Fruit fly (Drosophila melanogaster) whole organism, embryonic: ENCODE measurements around the gene neb.

Experiments
- Ada2b ChIP-seq: fragments of 200-800 bp; sonication (Bioruptor generic); IDR thresholded peaks from 2 replicates; pipeline ENCODE4 v1.3.6; 2022; ENCODE audit warnings: missing biosample characterization, missing genetic modification characterization
- Aef1 ChIP-seq: fragments of 200-800 bp; sonication (Bioruptor generic); IDR thresholded peaks from 3 replicates; pipeline ENCODE4 v1.3.6; 2022; ENCODE audit warnings: missing biosample characterization, missing genetic modification characterization
- CG10462 ChIP-seq: fragments of 200-800 bp; sonication (Bioruptor generic); optimal IDR thresholded peaks from 2 replicates; lab custom pipeline; 2016; ENCODE audit warnings: missing biosample characterization, missing genetic modification characterization
- CG10959 ChIP-seq: fragments of 200-800 bp; sonication (Bioruptor generic); IDR thresholded peaks from 2 replicates; pipeline ENCODE4 v1.3.6; 2022; ENCODE audit warnings: missing biosample characterization, missing genetic modification characterization
- CG12299 ChIP-seq: fragments of 200-800 bp; sonication (Bioruptor generic); optimal IDR thresholded peaks from 2 replicates; lab custom pipeline; 2018; ENCODE audit warnings: missing biosample characterization, mild to moderate bottlenecking, missing genetic modification characterization
- CG1233 ChIP-seq: fragments of 200-800 bp; sonication (Bioruptor generic); optimal IDR thresholded peaks from 4 replicates; lab custom pipeline; 2018; ENCODE audit warnings: missing biosample characterization, mild to moderate bottlenecking, missing genetic modification characterization
- CG13287 ChIP-seq: fragments of 200-800 bp; sonication (Bioruptor generic); IDR thresholded peaks from 2 replicates; pipeline ENCODE4 v1.3.6; 2022; ENCODE audit warnings: missing biosample characterization, missing genetic modification characterization; ENCODE audit not compliant: partially characterized antibody
- CG15073 ChIP-seq: fragments of 200-800 bp; sonication (Bioruptor generic); optimal IDR thresholded peaks from 2 replicates; lab custom pipeline; 2016; ENCODE audit warnings: missing biosample characterization, missing genetic modification characterization
- CG1603 ChIP-seq: fragments of 200-800 bp; sonication (Bioruptor generic); optimal IDR thresholded peaks from 2 replicates; lab custom pipeline; 2019; ENCODE audit warnings: missing biosample characterization, mild to moderate bottlenecking, missing genetic modification characterization, moderate library complexity
- CG16779 ChIP-seq: fragments of 200-800 bp; sonication (Bioruptor generic); IDR thresholded peaks from 2 replicates; pipeline ENCODE4 v1.3.6; 2022; ENCODE audit warnings: missing biosample characterization, missing genetic modification characterization
- CG17802 ChIP-seq: fragments of 200-800 bp; sonication (Bioruptor generic); optimal IDR thresholded peaks from 2 replicates; lab custom pipeline; 2018; ENCODE audit warnings: missing biosample characterization, mild to moderate bottlenecking, missing genetic modification characterization, moderate library complexity
- CG17829 ChIP-seq: fragments of 200-800 bp; optimal IDR thresholded peaks from 2 replicates; lab custom pipeline; 2019; ENCODE audit warnings: missing biosample characterization, mild to moderate bottlenecking, missing genetic modification characterization, moderate library complexity
- CG2129 ChIP-seq: fragments of 200-800 bp; sonication (Bioruptor generic); IDR thresholded peaks from 2 replicates; pipeline ENCODE4 v1.3.6; 2022; ENCODE audit warnings: missing biosample characterization, missing genetic modification characterization; ENCODE audit not compliant: partially characterized antibody
- CG3281 ChIP-seq: fragments of 200-800 bp; sonication (Bioruptor generic); optimal IDR thresholded peaks from 3 replicates; lab custom pipeline; 2017; ENCODE audit warnings: missing biosample characterization, mild to moderate bottlenecking, missing genetic modification characterization
- CG34376 ChIP-seq: fragments of 200-800 bp; sonication (Bioruptor generic); optimal IDR thresholded peaks from 2 replicates; lab custom pipeline; 2018; ENCODE audit warnings: missing biosample characterization, mild to moderate bottlenecking, missing genetic modification characterization
- CG3726 ChIP-seq: fragments of 200-800 bp; sonication (Bioruptor generic); IDR thresholded peaks from 3 replicates; pipeline ENCODE4, ENCODE4 v1.3.6; 2022; ENCODE audit warnings: missing biosample characterization, missing genetic modification characterization
- CG5953 ChIP-seq: fragments of 200-800 bp; sonication (Bioruptor generic); IDR thresholded peaks from 2 replicates; pipeline ENCODE4 v1.3.6; 2022; ENCODE audit warnings: missing biosample characterization, missing genetic modification characterization
- CG9609 ChIP-seq: fragments of 200-800 bp; sonication (Bioruptor generic); optimal IDR thresholded peaks from 3 replicates; lab custom pipeline; 2016; ENCODE audit warnings: missing biosample characterization, missing genetic modification characterization
- CG9817 ChIP-seq: fragments of 200-800 bp; sonication (Bioruptor generic); optimal IDR thresholded peaks from 2 replicates; lab custom pipeline; 2018; ENCODE audit warnings: missing biosample characterization, mild to moderate bottlenecking, missing genetic modification characterization, moderate library complexity
- Chrac-16 ChIP-seq: fragments of 200-800 bp; sonication (Bioruptor generic); optimal IDR thresholded peaks from 3 replicates; lab custom pipeline; 2016; ENCODE audit warnings: missing biosample characterization, missing genetic modification characterization
- Dll ChIP-seq: fragments of 200-800 bp; sonication (Bioruptor generic); IDR thresholded peaks from 4 replicates; pipeline ENCODE4 v1.3.6; 2022; ENCODE audit warnings: missing biosample characterization, missing genetic modification characterization; ENCODE audit not compliant: partially characterized antibody
- Doc2 ChIP-seq: fragments of 200-800 bp; sonication (Bioruptor generic); IDR thresholded peaks from 2 replicates; pipeline ENCODE4 v1.3.6; 2022; ENCODE audit warnings: missing biosample characterization, missing genetic modification characterization
- H2.0 ChIP-seq: fragments of 200-800 bp; sonication (Bioruptor generic); IDR thresholded peaks from 2 replicates; pipeline ENCODE4 v1.3.6; 2022; ENCODE audit warnings: missing biosample characterization, missing genetic modification characterization
- Hey ChIP-seq: fragments of 200-800 bp; sonication (Bioruptor generic); optimal IDR thresholded peaks from 3 replicates; lab custom pipeline; 2018; ENCODE audit warnings: missing biosample characterization, mild to moderate bottlenecking, missing genetic modification characterization
- Neu2 ChIP-seq: fragments of 200-800 bp; sonication (Bioruptor generic); optimal IDR thresholded peaks from 3 replicates; lab custom pipeline; 2016; ENCODE audit warnings: missing biosample characterization, missing genetic modification characterization, borderline replicate concordance
- Nf-YA ChIP-seq: fragments of 200-800 bp; sonication (Bioruptor generic); IDR thresholded peaks from 2 replicates; pipeline ENCODE4 v1.3.6; 2022; ENCODE audit warnings: missing biosample characterization, missing genetic modification characterization
- Spps ChIP-seq: fragments of 200-800 bp; sonication (Bioruptor generic); optimal IDR thresholded peaks from 2 replicates; lab custom pipeline; 2018; ENCODE audit warnings: missing biosample characterization, mild to moderate bottlenecking, missing genetic modification characterization
- Xrp1 ChIP-seq: fragments of 200-800 bp; sonication (Bioruptor generic); IDR thresholded peaks from 2 replicates; pipeline ENCODE4 v1.3.6; 2022; ENCODE audit warnings: missing biosample characterization, missing genetic modification characterization
- al ChIP-seq: fragments of 200-800 bp; sonication (Bioruptor generic); IDR thresholded peaks from 2 replicates; pipeline ENCODE4 v1.3.6; 2022; ENCODE audit warnings: missing biosample characterization, missing genetic modification characterization
- cad ChIP-seq: fragments of >200 bp; optimal IDR thresholded peaks from 2 replicates; lab custom pipeline; 2017; ENCODE audit warnings: missing biosample characterization, missing genetic modification characterization
- crc ChIP-seq: fragments of 200-800 bp; sonication (Bioruptor generic); optimal IDR thresholded peaks from 2 replicates; lab custom pipeline; 2016; ENCODE audit warnings: missing biosample characterization, missing genetic modification characterization
- dmrt11E ChIP-seq: fragments of 200-800 bp; sonication (Bioruptor generic); optimal IDR thresholded peaks from 3 replicates; lab custom pipeline; 2018; ENCODE audit warnings: missing biosample characterization, mild to moderate bottlenecking, missing genetic modification characterization, moderate library complexity
- dysf ChIP-seq: fragments of 200-800 bp; sonication (Bioruptor generic); IDR thresholded peaks from 3 replicates; pipeline ENCODE4 v1.3.6; 2022; ENCODE audit warnings: missing biosample characterization, missing genetic modification characterization
- gce ChIP-seq: fragments of 200-800 bp; sonication (Bioruptor generic); IDR thresholded peaks from 3 replicates; pipeline ENCODE4 v1.3.6; 2022; ENCODE audit warnings: missing biosample characterization, missing genetic modification characterization
- gro ChIP-seq: fragments of 200-800 bp; sonication (Bioruptor generic); optimal IDR thresholded peaks from 2 replicates; lab custom pipeline; 2016; ENCODE audit warnings: missing biosample characterization, missing genetic modification characterization
- her ChIP-seq: fragments of 200-800 bp; sonication (Bioruptor generic); optimal IDR thresholded peaks from 2 replicates; lab custom pipeline; 2016; ENCODE audit warnings: missing biosample characterization, missing genetic modification characterization
- kah ChIP-seq: fragments of 200-800 bp; sonication (Bioruptor generic); optimal IDR thresholded peaks from 2 replicates; lab custom pipeline; 2018; ENCODE audit warnings: missing biosample characterization, mild to moderate bottlenecking, missing genetic modification characterization
- lab ChIP-seq: fragments of 200-800 bp; sonication (Bioruptor generic); optimal IDR thresholded peaks from 3 replicates; lab custom pipeline; 2017; ENCODE audit warnings: missing biosample characterization, missing genetic modification characterization, mild to moderate bottlenecking, moderate library complexity, missing genetic modification reagents
- org-1 ChIP-seq: fragments of 200-800 bp; sonication (Bioruptor generic); optimal IDR thresholded peaks from 2 replicates; lab custom pipeline; 2017; ENCODE audit warnings: missing biosample characterization, missing genetic modification characterization
- pb ChIP-seq: fragments of 200-800 bp; sonication (Bioruptor generic); optimal IDR thresholded peaks from 3 replicates; lab custom pipeline; 2016; ENCODE audit warnings: missing biosample characterization, missing genetic modification characterization
- pfk ChIP-seq: fragments of 200-800 bp; sonication (Bioruptor generic); optimal IDR thresholded peaks from 2 replicates; lab custom pipeline; 2018; ENCODE audit warnings: missing biosample characterization, mild to moderate bottlenecking, missing genetic modification characterization, moderate library complexity
- pros ChIP-seq: fragments of 200-800 bp; sonication (Bioruptor generic); optimal IDR thresholded peaks from 3 replicates; lab custom pipeline; 2019; ENCODE audit warnings: missing biosample characterization, mild to moderate bottlenecking, missing genetic modification characterization, moderate library complexity
- pum ChIP-seq: fragments of 200-800 bp; sonication (Bioruptor generic); optimal IDR thresholded peaks from 2 replicates; lab custom pipeline; 2016; ENCODE audit warnings: missing biosample characterization, missing genetic modification characterization
- scrt ChIP-seq: fragments of 200-800 bp; sonication (Bioruptor generic); optimal IDR thresholded peaks from 2 replicates; lab custom pipeline; 2018; ENCODE audit warnings: missing biosample characterization, mild to moderate bottlenecking, missing genetic modification characterization, moderate library complexity
- sens-2 ChIP-seq: fragments of 200-800 bp; sonication (Bioruptor generic); IDR thresholded peaks from 2 replicates; pipeline ENCODE4 v1.3.6; 2022; ENCODE audit warnings: missing biosample characterization, missing genetic modification characterization
- sob ChIP-seq: fragments of 200-800 bp; sonication (Bioruptor generic); IDR thresholded peaks from 2 replicates; pipeline ENCODE4 v1.3.6; 2022; ENCODE audit warnings: missing biosample characterization, missing genetic modification characterization
- tin ChIP-seq: fragments of 200-800 bp; sonication (Bioruptor generic); optimal IDR thresholded peaks from 3 replicates; lab custom pipeline; 2016; ENCODE audit warnings: missing biosample characterization, missing genetic modification characterization
- toy ChIP-seq: fragments of 200-800 bp; sonication (Bioruptor generic); IDR thresholded peaks from 2 replicates; pipeline ENCODE4 v1.3.6; 2022; ENCODE audit warnings: missing biosample characterization, missing genetic modification characterization
- wek ChIP-seq: fragments of 200-800 bp; sonication (Bioruptor generic); optimal IDR thresholded peaks from 3 replicates; lab custom pipeline; 2018; ENCODE audit warnings: missing biosample characterization, mild to moderate bottlenecking, missing genetic modification characterization, moderate library complexity

The neb gene

DNA sequence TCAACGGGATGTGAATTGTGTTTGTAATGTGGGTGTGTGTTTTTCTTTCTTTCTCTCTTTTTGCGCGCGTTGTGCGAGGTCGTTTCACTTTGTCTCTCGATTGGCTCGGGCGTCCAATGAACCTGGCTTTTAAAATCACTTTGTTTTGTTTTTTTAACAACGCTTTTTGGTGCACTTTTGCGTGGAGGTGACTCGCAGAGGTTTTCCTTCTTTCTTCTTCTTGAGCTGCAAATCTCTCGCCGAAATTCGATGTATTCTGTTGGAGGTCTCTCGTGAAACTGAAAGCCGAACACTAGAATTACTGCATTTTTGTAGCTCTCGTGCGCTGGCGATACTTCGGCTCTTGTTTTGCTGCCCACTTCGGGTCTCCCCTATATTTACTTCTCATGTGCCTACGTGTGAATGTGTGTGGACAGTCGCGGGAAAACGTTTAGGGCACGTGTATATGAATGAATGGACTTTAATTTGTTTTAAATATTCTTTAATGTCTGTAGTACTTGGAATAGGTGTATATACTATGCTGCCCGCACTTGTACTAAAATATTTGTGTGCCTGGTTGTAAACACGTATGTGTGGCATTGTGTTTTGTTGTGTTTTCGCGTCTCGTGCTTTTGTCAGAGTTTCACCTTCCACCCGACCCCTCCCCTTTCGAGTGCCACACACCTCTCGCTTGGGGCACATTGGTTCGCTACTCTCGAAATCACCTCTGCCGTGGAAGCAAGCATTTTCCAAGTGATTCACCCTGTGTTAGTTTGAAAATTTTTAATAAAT lies 9.4 kb downstream of the neb start, which contains the start of gene fok (continued):
- peak; percentile 95 for TF ChIP-seq scrt (GFP tag; lab: Kevin White, UChicago)
- peak; percentile 91 for TF ChIP-seq kah
- TF ChIP-seq CG2129: no peak
- peak; percentile 92 for TF ChIP-seq CG9609 (GFP tag; lab: Kevin White, UChicago)
- TF ChIP-seq CG15073 (GFP tag; lab: Kevin White, UChicago): peak; percentile 70
- TF ChIP-seq toy (GFP tag; lab: Robert Waterston, UW): peak; percentile 81
- TF ChIP-seq pb (GFP tag; lab: Kevin White, UChicago): peak; percentile 91
- TF ChIP-seq tin (GFP tag; lab: Kevin White, UChicago): peak; percentile 93
- TF ChIP-seq wek (GFP tag; lab: Kevin White, UChicago): peak; percentile 83
- TF ChIP-seq Chrac-16 (GFP tag; lab: Kevin White, UChicago): peak; percentile 94
- TF ChIP-seq gro (GFP tag; lab: Kevin White, UChicago): peak; percentile 96
- TF ChIP-seq CG10959 (GFP tag; lab: Robert Waterston, UW): peak; percentile 89
- TF ChIP-seq dysf: peak; percentile 98
- peak; percentile 97 for TF ChIP-seq CG17829 (tag; lab: Kevin White, UChicago)
- TF ChIP-seq CG12299: peak; percentile 96
- TF ChIP-seq Xrp1 (GFP tag; lab: Robert Waterston, UW): peak; percentile 96
- peak; percentile 93 for TF ChIP-seq CG5953 (GFP tag; lab: Robert Waterston, UW)
- peak; percentile 99 for TF ChIP-seq CG34376
- TF ChIP-seq pfk (GFP tag; lab: Kevin White, UChicago): peak; percentile 65
- peak; percentile 75 for TF ChIP-seq Nf-YA (GFP tag; lab: Robert Waterston, UW)
- peak; percentile 82 for TF ChIP-seq CG3726 (GFP tag; lab: Robert Waterston, UW)
- peak; percentile 96 for TF ChIP-seq org-1 (GFP tag; lab: Kevin White, UChicago)
- peak; percentile 78 for TF ChIP-seq gce (GFP tag; lab: Robert Waterston, UW)
- peak; percentile 71 for TF ChIP-seq CG17802 (tag; lab: Kevin White, UChicago)
- TF ChIP-seq CG1233 (GFP tag; lab: Kevin White, UChicago): peak; percentile 97
- TF ChIP-seq Doc2 (GFP tag; lab: Robert Waterston, UW): peak; percentile 52
- peak; percentile 91 for TF ChIP-seq her (GFP tag; lab: Kevin White, UChicago)
- peak; percentile 95 for TF ChIP-seq CG9817 (tag; lab: Kevin White, UChicago)
- peak; percentile 98 for TF ChIP-seq sob (GFP tag; lab: Robert Waterston, UW)
- TF ChIP-seq Neu2 (GFP tag; lab: Kevin White, UChicago): peak; percentile 82
- peak; percentile 83 for TF ChIP-seq CG1603 (tag; lab: Kevin White, UChicago)
- peak; percentile 77 for TF ChIP-seq sens-2
- TF ChIP-seq CG13287 (GFP tag; lab: Robert Waterston, UW): peak; percentile 26; the same call in 1 of the 2 replicates
- TF ChIP-seq lab (GFP tag; lab: Kevin White, UChicago): peak; percentile 99
- peak; percentile 32; the same call in 1 of the 4 replicates for TF ChIP-seq Dll (GFP tag; lab: Robert Waterston, UW)
- peak; percentile 81 for TF ChIP-seq CG10462
- TF ChIP-seq Spps (tag; lab: Kevin White, UChicago): peak; percentile 92
- peak; percentile 93 for TF ChIP-seq pum
- peak; percentile 94 for TF ChIP-seq Aef1
- TF ChIP-seq Hey (tag; lab: Kevin White, UChicago): peak; percentile 86
- peak; percentile 90 for TF ChIP-seq dmrt11E (tag; lab: Kevin White, UChicago)
- peak; percentile 91 for TF ChIP-seq H2.0
- TF ChIP-seq crc (GFP tag; lab: Kevin White, UChicago): peak; percentile 92
- peak; percentile 91 for TF ChIP-seq pros (GFP tag; lab: Kevin White, UChicago)
- peak; percentile 80; the same call in 1 of the 2 replicates for TF ChIP-seq CG16779
- TF ChIP-seq cad (GFP tag; lab: Kevin White, UChicago): no peak
- TF ChIP-seq Ada2b (GFP tag; lab: Robert Waterston, UW): peak; percentile 91
- TF ChIP-seq al (GFP tag; lab: Robert Waterston, UW): peak; percentile 92
- peak; percentile 98 for TF ChIP-seq CG3281 (GFP tag; lab: Kevin White, UChicago)
